Fruit fly (Drosophila melanogaster) whole organism, embryonic: ENCODE results near the gene Rbp.
A peak's percentile ranks its signal among the peaks of the same experiment; 100 is the strongest.

Experiments used
- Ada2b ChIP-seq: fragments of 200-800 bp; sonication (Bioruptor generic); IDR thresholded peaks from 2 replicates; pipeline ENCODE4 v1.3.6; 2022; ENCODE audit warnings: missing biosample characterization, missing genetic modification characterization
- CG10565 ChIP-seq: fragments of 200-800 bp; sonication (Bioruptor generic); optimal IDR thresholded peaks from 3 replicates; lab custom pipeline; 2016; ENCODE audit warnings: missing biosample characterization, mild to moderate bottlenecking, missing genetic modification characterization
- CG11085 ChIP-seq: fragments of 200-800 bp; sonication (Bioruptor generic); IDR thresholded peaks from 2 replicates; pipeline ENCODE4 v1.3.6; 2022; ENCODE audit warnings: missing biosample characterization, missing genetic modification characterization
- CG11093 ChIP-seq: fragments of 200-800 bp; sonication (Bioruptor generic); IDR thresholded peaks from 3 replicates; pipeline ENCODE4 v1.3.6; 2022; ENCODE audit warnings: missing biosample characterization, missing genetic modification characterization
- CG13624 ChIP-seq: fragments of 200-800 bp; sonication (Bioruptor generic); optimal IDR thresholded peaks from 2 replicates; lab custom pipeline; 2016; ENCODE audit warnings: missing biosample characterization, missing genetic modification characterization
- CG14667 ChIP-seq: fragments of 200-800 bp; sonication (Bioruptor generic); IDR thresholded peaks from 2 replicates; pipeline ENCODE4 v1.3.6; 2022; ENCODE audit warnings: missing biosample characterization, missing genetic modification characterization
- CG16863 ChIP-seq: fragments of 200-800 bp; sonication (Bioruptor generic); optimal IDR thresholded peaks from 3 replicates; lab custom pipeline; 2016; ENCODE audit warnings: missing biosample characterization, missing genetic modification characterization
- CG18262 ChIP-seq: fragments of 200-800 bp; optimal IDR thresholded peaks from 3 replicates; lab custom pipeline; 2019; ENCODE audit warnings: missing biosample characterization, mild to moderate bottlenecking, missing genetic modification characterization, moderate library complexity
- CG2116 ChIP-seq: fragments of 200-800 bp; sonication (Bioruptor generic); optimal IDR thresholded peaks from 3 replicates; lab custom pipeline; 2018; ENCODE audit warnings: missing biosample characterization, mild to moderate bottlenecking, missing genetic modification characterization
- CG31441 ChIP-seq: fragments of 200-800 bp; sonication (Bioruptor generic); IDR thresholded peaks from 2 replicates; pipeline ENCODE4 v1.3.6; 2022; ENCODE audit warnings: missing biosample characterization, missing genetic modification characterization
- CG32767 ChIP-seq: fragments of 200-800 bp; sonication (Bioruptor generic); IDR thresholded peaks from 2 replicates; pipeline ENCODE4 v1.3.6; 2022; ENCODE audit warnings: missing biosample characterization, missing genetic modification characterization
- CG42726 ChIP-seq: fragments of 200-800 bp; sonication (Bioruptor generic); IDR thresholded peaks from 2 replicates; pipeline ENCODE4 v1.3.6; 2022; ENCODE audit warnings: missing biosample characterization, missing genetic modification characterization; ENCODE audit not compliant: partially characterized antibody
- CG4360 ChIP-seq: fragments of 200-800 bp; sonication (Bioruptor generic); IDR thresholded peaks from 2 replicates; pipeline ENCODE4 v1.3.6; 2022; ENCODE audit warnings: missing biosample characterization, missing genetic modification characterization
- CG6854 ChIP-seq: fragments of 200-800 bp; sonication (Bioruptor generic); optimal IDR thresholded peaks from 3 replicates; lab custom pipeline; 2017; ENCODE audit warnings: missing biosample characterization, mild to moderate bottlenecking, missing genetic modification characterization
- CG7357 ChIP-seq: fragments of 200-800 bp; sonication (Bioruptor generic); IDR thresholded peaks from 3 replicates; pipeline ENCODE4 v1.3.6; 2022; ENCODE audit warnings: missing biosample characterization, missing genetic modification characterization
- CG7987 ChIP-seq: fragments of 200-800 bp; sonication (Bioruptor generic); optimal IDR thresholded peaks from 2 replicates; lab custom pipeline; 2018; ENCODE audit warnings: missing biosample characterization, mild to moderate bottlenecking, missing genetic modification characterization, moderate library complexity
- CG9215 ChIP-seq: fragments of 200-800 bp; sonication (Bioruptor generic); IDR thresholded peaks from 2 replicates; pipeline ENCODE4 v1.3.6; 2022; ENCODE audit warnings: missing biosample characterization, missing genetic modification characterization
- Dbx ChIP-seq: fragments of 200-800 bp; sonication (Bioruptor generic); IDR thresholded peaks from 3 replicates; pipeline ENCODE4 v1.3.6; 2022; ENCODE audit warnings: missing biosample characterization, missing genetic modification characterization
- Deaf1 ChIP-seq: fragments of 200-800 bp; optimal IDR thresholded peaks from 3 replicates; lab custom pipeline; 2019; ENCODE audit warnings: missing biosample characterization, mild to moderate bottlenecking, missing genetic modification characterization, moderate library complexity
- Doc3 ChIP-seq: fragments of 200-800 bp; sonication (Bioruptor generic); IDR thresholded peaks from 3 replicates; pipeline ENCODE4 v1.3.6; 2022; ENCODE audit warnings: missing biosample characterization, missing genetic modification characterization; ENCODE audit not compliant: partially characterized antibody
- H15 ChIP-seq: fragments of 200-800 bp; sonication (Bioruptor generic); IDR thresholded peaks from 3 replicates; pipeline ENCODE4 v1.3.6; 2022; ENCODE audit warnings: missing biosample characterization, missing genetic modification characterization
- H2.0 ChIP-seq: fragments of 200-800 bp; sonication (Bioruptor generic); IDR thresholded peaks from 2 replicates; pipeline ENCODE4 v1.3.6; 2022; ENCODE audit warnings: missing biosample characterization, missing genetic modification characterization
- Hr3 ChIP-seq: fragments of 200-800 bp; sonication (Bioruptor generic); optimal IDR thresholded peaks from 3 replicates; lab custom pipeline; 2016; ENCODE audit warnings: missing biosample characterization, missing genetic modification characterization
- Hr78 ChIP-seq, 2 experiments: fragments of 200-800 bp in 1 of 2; fragments of >200 bp in 1 of 2; sonication (Bioruptor generic) in 1 of 2; optimal IDR thresholded peaks; 2 replicates each; lab custom pipeline; 2017 to 2019; ENCODE audit warnings: missing biosample characterization in 2 of 2, missing genetic modification characterization in 2 of 2, mild to moderate bottlenecking in 1 of 2, moderate library complexity in 1 of 2
- Myb ChIP-seq: fragments of 200-800 bp; sonication (Bioruptor generic); optimal IDR thresholded peaks from 2 replicates; lab custom pipeline; 2016; ENCODE audit warnings: missing biosample characterization, missing genetic modification characterization
- TFAM ChIP-seq: fragments of 200-800 bp; sonication (Bioruptor generic); optimal IDR thresholded peaks from 2 replicates; lab custom pipeline; 2017; ENCODE audit warnings: missing biosample characterization, missing genetic modification characterization, inconsistent platforms
- Taf1 ChIP-seq: fragments of 200-800 bp; sonication (Bioruptor generic); IDR thresholded peaks from 2 replicates; pipeline ENCODE4 v1.3.6; 2022; ENCODE audit warnings: missing biosample characterization, missing genetic modification characterization
- al ChIP-seq: fragments of 200-800 bp; sonication (Bioruptor generic); IDR thresholded peaks from 2 replicates; pipeline ENCODE4 v1.3.6; 2022; ENCODE audit warnings: missing biosample characterization, missing genetic modification characterization
- btn ChIP-seq: fragments of 200-800 bp; sonication (Bioruptor generic); optimal IDR thresholded peaks from 2 replicates; lab custom pipeline; 2016; ENCODE audit warnings: missing biosample characterization, missing genetic modification characterization
- chn ChIP-seq: fragments of 200-800 bp; sonication (Bioruptor generic); optimal IDR thresholded peaks from 2 replicates; lab custom pipeline; 2016; ENCODE audit warnings: missing biosample characterization, missing genetic modification characterization
- eyg ChIP-seq: fragments of 200-800 bp; sonication (Bioruptor generic); optimal IDR thresholded peaks from 3 replicates; lab custom pipeline; 2016; ENCODE audit warnings: missing biosample characterization, missing genetic modification characterization
- gcm2 ChIP-seq: fragments of 200-800 bp; sonication (Bioruptor generic); optimal IDR thresholded peaks from 2 replicates; lab custom pipeline; 2016; ENCODE audit warnings: missing biosample characterization, missing genetic modification characterization
- grau ChIP-seq: fragments of 200-800 bp; optimal IDR thresholded peaks from 3 replicates; lab custom pipeline; 2019; ENCODE audit warnings: missing biosample characterization, mild to moderate bottlenecking, missing genetic modification characterization, moderate library complexity
- h ChIP-seq: fragments of >200 bp; optimal IDR thresholded peaks from 2 replicates; lab custom pipeline; 2017
- ind ChIP-seq: fragments of 200-800 bp; sonication (Bioruptor generic); optimal IDR thresholded peaks from 3 replicates; lab custom pipeline; 2016; ENCODE audit warnings: missing biosample characterization, missing genetic modification characterization
- insv ChIP-seq, 2 experiments: fragments of 200-800 bp; sonication (Bioruptor generic); optimal IDR thresholded peaks; 3 replicates each; lab custom pipeline; 2016 to 2018; ENCODE audit warnings: missing biosample characterization in 2 of 2, missing genetic modification characterization in 2 of 2
- ken ChIP-seq: fragments of 200-800 bp; sonication (Bioruptor generic); IDR thresholded peaks from 3 replicates; pipeline ENCODE4 v1.3.6; 2022; ENCODE audit warnings: missing biosample characterization, missing genetic modification characterization
- klu ChIP-seq: fragments of 200-800 bp; sonication (Bioruptor generic); IDR thresholded peaks from 2 replicates; pipeline ENCODE4 v1.3.6; 2022; ENCODE audit warnings: missing biosample characterization, missing genetic modification characterization
- otp ChIP-seq: fragments of 200-800 bp; sonication (Bioruptor generic); IDR thresholded peaks from 3 replicates; pipeline ENCODE4, ENCODE4 v1.3.6; 2022; ENCODE audit warnings: missing biosample characterization, missing genetic modification characterization
- peb ChIP-seq: fragments of 200-800 bp; sonication (Bioruptor generic); IDR thresholded peaks from 2 replicates; pipeline ENCODE4 v1.3.6; 2022; ENCODE audit warnings: missing biosample characterization, missing genetic modification characterization
- sens ChIP-seq: fragments of 200-800 bp; sonication (Bioruptor generic); peaks from one replicate; lab custom pipeline; 2016; ENCODE audit warnings: missing biosample characterization, missing genetic modification characterization
- slbo ChIP-seq: fragments of 200-800 bp; sonication (Bioruptor generic); IDR thresholded peaks from 2 replicates; pipeline ENCODE4 v1.3.6; 2022; ENCODE audit warnings: missing biosample characterization, missing genetic modification characterization
- slou ChIP-seq: fragments of 200-800 bp; sonication (Bioruptor generic); optimal IDR thresholded peaks from 3 replicates; lab custom pipeline; 2016; ENCODE audit warnings: missing biosample characterization, missing genetic modification characterization
- slp2 ChIP-seq: fragments of 200-800 bp; sonication (Bioruptor generic); optimal IDR thresholded peaks from 2 replicates; lab custom pipeline; 2016; ENCODE audit warnings: missing biosample characterization, missing genetic modification characterization
- sqz ChIP-seq: fragments of 200-800 bp; sonication (Bioruptor generic); optimal IDR thresholded peaks from 3 replicates; lab custom pipeline; 2018; ENCODE audit warnings: missing biosample characterization, mild to moderate bottlenecking, missing genetic modification characterization
- stwl ChIP-seq: fragments of 200-800 bp; sonication (Bioruptor generic); optimal IDR thresholded peaks from 3 replicates; lab custom pipeline; 2018; ENCODE audit warnings: missing biosample characterization, mild to moderate bottlenecking, missing genetic modification characterization, moderate library complexity
- tap ChIP-seq: fragments of 200-800 bp; optimal IDR thresholded peaks from 3 replicates; lab custom pipeline; 2019; ENCODE audit warnings: missing biosample characterization, mild to moderate bottlenecking, missing genetic modification characterization, moderate library complexity
- tio ChIP-seq: fragments of 200-800 bp; sonication (Bioruptor generic); optimal IDR thresholded peaks from 2 replicates; lab custom pipeline; 2017; ENCODE audit warnings: missing biosample characterization, missing genetic modification characterization, inconsistent platforms
- toy ChIP-seq: fragments of 200-800 bp; sonication (Bioruptor generic); IDR thresholded peaks from 2 replicates; pipeline ENCODE4 v1.3.6; 2022; ENCODE audit warnings: missing biosample characterization, missing genetic modification characterization
- vfl ChIP-seq: fragments of 200-800 bp; sonication (Bioruptor generic); optimal IDR thresholded peaks from 2 replicates; lab custom pipeline; 2016; ENCODE audit warnings: missing biosample characterization, missing genetic modification characterization

Rbp gene

dm6 chr3R:15340052-15340732 lies 34.2 kb upstream of the Rbp start, which contains the start of gene SerRS-m (continued):
- TF ChIP-seq CG2116, result no peak

- no peak for TF ChIP-seq tio (GFP tag; lab: Kevin White, UChicago)
- TF ChIP-seq insv (GFP tag; optimal IDR thresholded peaks at IDR 0.05; lab: Kevin White, UChicago), result no peak
- TF ChIP-seq chn, result no peak
- no peak for TF ChIP-seq CG31441 (GFP tag; lab: Robert Waterston, UW)
- peak; percentile 63 for TF ChIP-seq sens (GFP tag; lab: Kevin White, UChicago)
- no peak for TF ChIP-seq ken (GFP tag; lab: Robert Waterston, UW)
- TF ChIP-seq h (lab: Kevin White, UChicago), result no peak
- no peak for TF ChIP-seq Myb (GFP tag; lab: Kevin White, UChicago)
- TF ChIP-seq tap (tag; lab: Kevin White, UChicago), result no peak
- peak; percentile 34; the same call in 1 of the 2 replicates for TF ChIP-seq CG14667 (GFP tag; lab: Robert Waterston, UW)
- TF ChIP-seq Taf1 (GFP tag; lab: Robert Waterston, UW), result no peak
- no peak for TF ChIP-seq CG18262 (tag; lab: Kevin White, UChicago)
- TF ChIP-seq TFAM, result no peak
- TF ChIP-seq H15 (GFP tag; lab: Robert Waterston, UW), result no peak
- TF ChIP-seq grau (tag; lab: Kevin White, UChicago), result peak; percentile 93
- TF ChIP-seq CG16863 (GFP tag; lab: Kevin White, UChicago), result no peak
- TF ChIP-seq klu (GFP tag; lab: Robert Waterston, UW), result no peak
- no peak for TF ChIP-seq Hr78 (GFP tag; optimal IDR thresholded peaks at IDR 0.05; lab: Kevin White, UChicago)
- no peak for TF ChIP-seq btn
- TF ChIP-seq H2.0 (GFP tag; lab: Robert Waterston, UW), result peak; percentile 7; the same call in 1 of the 2 replicates
- no peak for TF ChIP-seq gcm2 (GFP tag; lab: Kevin White, UChicago)
- no peak for TF ChIP-seq sqz (GFP tag; lab: Kevin White, UChicago)
- no peak for TF ChIP-seq eyg (GFP tag; lab: Kevin White, UChicago)
- 0 out of 3 replicates have a peak, but pooled peaks have one; percentile 9 for TF ChIP-seq CG11093 (GFP tag; lab: Robert Waterston, UW)
- TF ChIP-seq CG32767 (GFP tag; lab: Robert Waterston, UW), result no peak
- peak; percentile 14 for TF ChIP-seq ind (GFP tag; lab: Kevin White, UChicago)
- no peak for TF ChIP-seq slou (GFP tag; lab: Kevin White, UChicago)
- no peak for TF ChIP-seq CG10565 (GFP tag; lab: Kevin White, UChicago)
- 0 out of 2 replicates have a peak, but pooled peaks have one; percentile 7 for TF ChIP-seq al (GFP tag; lab: Robert Waterston, UW)
- TF ChIP-seq CG7987 (GFP tag; lab: Kevin White, UChicago), result no peak
- no peak for TF ChIP-seq CG4360
- no peak for TF ChIP-seq CG11085 (GFP tag; lab: Robert Waterston, UW)
- TF ChIP-seq peb (GFP tag; lab: Robert Waterston, UW), result no peak
- no peak for TF ChIP-seq CG42726 (GFP tag; lab: Robert Waterston, UW)
- no peak for TF ChIP-seq Doc3 (GFP tag; lab: Robert Waterston, UW)
- TF ChIP-seq Ada2b (GFP tag; lab: Robert Waterston, UW), result no peak
- no peak for TF ChIP-seq CG7357
- TF ChIP-seq stwl, result no peak
- TF ChIP-seq otp (GFP tag; lab: Robert Waterston, UW), result no peak
- no peak for TF ChIP-seq CG6854 (GFP tag; lab: Kevin White, UChicago)
- no peak for TF ChIP-seq slp2
- no peak for TF ChIP-seq vfl (GFP tag; lab: Kevin White, UChicago)
- no peak for TF ChIP-seq Hr3 (GFP tag; lab: Kevin White, UChicago)
- TF ChIP-seq Dbx (GFP tag; lab: Robert Waterston, UW), result no peak
- TF ChIP-seq CG9215 (GFP tag; lab: Robert Waterston, UW), result no peak
- no peak for TF ChIP-seq CG13624 (GFP tag; lab: Kevin White, UChicago)
- TF ChIP-seq slbo (GFP tag; lab: Robert Waterston, UW), result peak; percentile 42; the same call in 1 of the 2 replicates
- no peak for TF ChIP-seq toy (GFP tag; lab: Robert Waterston, UW)
- TF ChIP-seq Deaf1 (tag; lab: Kevin White, UChicago), result no peak
These were observed 32.0 kb upstream of the Rbp start for dm6 chr3R:15342432-15342925.
